Fruit fly (Drosophila melanogaster) whole organism, adult: Measurements from ENCODE around the gene CG4022.
A peak's percentile ranks its signal among the peaks of the same experiment; 100 is the strongest.

ENCODE experiments used
- CG11617 ChIP-seq: fragments of 200-800 bp; sonication (Bioruptor generic); optimal IDR thresholded peaks from 2 replicates; lab custom pipeline; 2017; ENCODE audit warnings: mild to moderate bottlenecking, missing biosample characterization, missing genetic modification reagents, missing genetic modification characterization
- CG12768 ChIP-seq: fragments of 200-800 bp; sonication (Bioruptor generic); optimal IDR thresholded peaks from 2 replicates; lab custom pipeline; 2017; ENCODE audit warnings: missing biosample characterization, missing genetic modification characterization, mild to moderate bottlenecking, moderate library complexity, missing genetic modification reagents
- CG14711 ChIP-seq: fragments of 200-800 bp; sonication (Bioruptor generic); optimal IDR thresholded peaks from 2 replicates; lab custom pipeline; 2018; ENCODE audit warnings: missing biosample characterization, mild to moderate bottlenecking, missing genetic modification characterization, moderate library complexity
- CG1620 ChIP-seq: fragments of 200-800 bp; sonication (Bioruptor generic); optimal IDR thresholded peaks from 2 replicates; lab custom pipeline; 2016; ENCODE audit warnings: missing biosample characterization, missing genetic modification characterization
- CG33017 ChIP-seq: fragments of 200-800 bp; sonication (Bioruptor generic); optimal IDR thresholded peaks from 2 replicates; lab custom pipeline; 2018; ENCODE audit warnings: missing biosample characterization, mild to moderate bottlenecking, missing genetic modification characterization, moderate library complexity
- CG5204 ChIP-seq: fragments of 200-800 bp; sonication (Bioruptor generic); optimal IDR thresholded peaks from 2 replicates; lab custom pipeline; 2016; ENCODE audit warnings: missing biosample characterization, missing genetic modification characterization
- CG7045 ChIP-seq: fragments of 200-800 bp; sonication (Bioruptor generic); optimal IDR thresholded peaks from 2 replicates; lab custom pipeline; 2017; ENCODE audit warnings: missing biosample characterization, mild to moderate bottlenecking, missing genetic modification characterization
- CG7101 ChIP-seq: fragments of 200-800 bp; sonication (Bioruptor generic); optimal IDR thresholded peaks from 2 replicates; lab custom pipeline; 2018; ENCODE audit warnings: missing biosample characterization, mild to moderate bottlenecking, missing genetic modification characterization, moderate library complexity
- Clk ChIP-seq: fragments of 200-800 bp; sonication (Bioruptor generic); optimal IDR thresholded peaks from 2 replicates; lab custom pipeline; 2017; ENCODE audit warnings: missing biosample characterization, missing genetic modification characterization
- Crg-1 ChIP-seq: fragments of 200-800 bp; sonication (Bioruptor generic); optimal IDR thresholded peaks from 2 replicates; lab custom pipeline; 2016; ENCODE audit warnings: missing biosample characterization, missing genetic modification characterization
- Hr96 ChIP-seq: fragments of 200-800 bp; sonication (Bioruptor generic); optimal IDR thresholded peaks from 2 replicates; lab custom pipeline; 2016; ENCODE audit warnings: missing biosample characterization, missing genetic modification characterization
- Mnt ChIP-seq: fragments of 200-800 bp; sonication (Bioruptor generic); optimal IDR thresholded peaks from 2 replicates; lab custom pipeline; 2016; ENCODE audit warnings: missing biosample characterization, mild to moderate bottlenecking, missing genetic modification characterization
- bab1 ChIP-seq: fragments of 200-800 bp; sonication (Bioruptor generic); optimal IDR thresholded peaks from 3 replicates; lab custom pipeline; 2019; ENCODE audit warnings: missing biosample characterization, mild to moderate bottlenecking, missing genetic modification characterization, moderate library complexity
- cic ChIP-seq: fragments of 200-800 bp; sonication (Bioruptor generic); optimal IDR thresholded peaks from 2 replicates; lab custom pipeline; 2017; ENCODE audit warnings: missing biosample characterization, mild to moderate bottlenecking, missing genetic modification characterization, moderate library complexity
- cnc ChIP-seq, 2 experiments: fragments of >200 bp; optimal IDR thresholded peaks; 2 replicates each; lab custom pipeline; 2017
- kay ChIP-seq: fragments of 200-800 bp; sonication (Bioruptor generic); peaks from one replicate; lab custom pipeline; 2016; ENCODE audit warnings: missing biosample characterization, missing genetic modification characterization, borderline replicate concordance
- ovo ChIP-seq: fragments of 200-800 bp; sonication (Bioruptor generic); optimal IDR thresholded peaks from 2 replicates; lab custom pipeline; 2016; ENCODE audit warnings: missing biosample characterization, missing genetic modification characterization
- pad ChIP-seq: fragments of 200-800 bp; sonication (Bioruptor generic); optimal IDR thresholded peaks from 3 replicates; lab custom pipeline; 2017; ENCODE audit warnings: missing biosample characterization, missing genetic modification characterization, mild to moderate bottlenecking, moderate library complexity, missing genetic modification reagents
- tj ChIP-seq: fragments of 200-800 bp; sonication (Bioruptor generic); optimal IDR thresholded peaks from 3 replicates; lab custom pipeline; 2017; ENCODE audit warnings: missing biosample characterization, mild to moderate bottlenecking, missing genetic modification characterization, moderate library complexity
- toe ChIP-seq: fragments of 200-800 bp; sonication (Bioruptor generic); optimal IDR thresholded peaks from 2 replicates; lab custom pipeline; 2016; ENCODE audit warnings: missing biosample characterization, missing genetic modification characterization

Gene CG4022

dm6 chr3L:9399013-9399750, 11.4 kb downstream of the CG4022 start, which contains the start of gene CG4080:
TSS of gene CG4080 (minus strand) at chr3L:9399227.
- TF ChIP-seq ovo (peak; percentile 39), Hr96 (GFP tag; lab: Kevin White, UChicago) (no peak), CG14711 (tag; lab: Kevin White, UChicago) (peak; percentile 43), CG7101 (tag; lab: Kevin White, UChicago) (peak; percentile 37), CG11617 (GFP tag; lab: Kevin White, UChicago) (peak; percentile 76), pad (no peak), CG33017 (peak; percentile 49), CG7045 (no peak), CG12768 (GFP tag; lab: Kevin White, UChicago) (no peak), cic (GFP tag; lab: Kevin White, UChicago) (peak; percentile 38), kay (GFP tag; lab: Kevin White, UChicago) (peak; percentile 98), cnc (optimal IDR thresholded peaks at IDR 0.05; lab: Kevin White, UChicago) (no peak), CG5204 (GFP tag; lab: Kevin White, UChicago) (no peak), Crg-1 (GFP tag; lab: Kevin White, UChicago) (peak; percentile 33), CG1620 (GFP tag; lab: Kevin White, UChicago) (peak; percentile 49), toe (GFP tag; lab: Kevin White, UChicago) (no peak), bab1 (GFP tag; lab: Kevin White, UChicago) (peak; percentile 42), tj (GFP tag; lab: Kevin White, UChicago) (no peak), Mnt (GFP tag; lab: Kevin White, UChicago) (peak; percentile 63), Clk (GFP tag; lab: Kevin White, UChicago) (no peak)

dm6 chr3L:9398435-9398981, 12.1 kb downstream of the CG4022 start:
- TF ChIP-seq CG7045 (peak; percentile 45), cnc (optimal IDR thresholded peaks at IDR 0.05; lab: Kevin White, UChicago) (no peak)

dm6 chr3L:9398028-9398427, 12.6 kb downstream of the CG4022 start:
- no peak for TF ChIP-seq CG12768 (GFP tag; lab: Kevin White, UChicago)
- TF ChIP-seq pad, result no peak
- no peak for TF ChIP-seq CG14711 (tag; lab: Kevin White, UChicago)
- TF ChIP-seq CG7101 (tag; lab: Kevin White, UChicago), result no peak
- no peak for TF ChIP-seq Crg-1 (GFP tag; lab: Kevin White, UChicago)
- no peak for TF ChIP-seq cnc (optimal IDR thresholded peaks at IDR 0.05; lab: Kevin White, UChicago)
- TF ChIP-seq CG7045, result no peak

dm6 chr3L:9397156-9397555, 13.5 kb downstream of the CG4022 start:
- TF ChIP-seq CG33017 (peak; percentile 76), cnc (optimal IDR thresholded peaks at IDR 0.05; lab: Kevin White, UChicago) (no peak), CG7045 (peak; percentile 92), Mnt (GFP tag; lab: Kevin White, UChicago) (peak; percentile 77), CG7101 (tag; lab: Kevin White, UChicago) (peak; percentile 88), CG11617 (GFP tag; lab: Kevin White, UChicago) (peak; percentile 72), CG5204 (GFP tag; lab: Kevin White, UChicago) (no peak), bab1 (GFP tag; lab: Kevin White, UChicago) (peak; percentile 57), toe (GFP tag; lab: Kevin White, UChicago) (peak; percentile 36), kay (GFP tag; lab: Kevin White, UChicago) (peak; percentile 92), CG1620 (GFP tag; lab: Kevin White, UChicago) (peak; percentile 69), pad (peak; percentile 74), tj (GFP tag; lab: Kevin White, UChicago) (no peak), CG14711 (tag; lab: Kevin White, UChicago) (peak; percentile 68), CG12768 (GFP tag; lab: Kevin White, UChicago) (peak; percentile 94), Crg-1 (GFP tag; lab: Kevin White, UChicago) (peak; percentile 86), ovo (peak; percentile 93), Hr96 (GFP tag; lab: Kevin White, UChicago) (no peak), cic (GFP tag; lab: Kevin White, UChicago) (peak; percentile 92), Clk (GFP tag; lab: Kevin White, UChicago) (peak; percentile 72)

dm6 chr3L:9396704-9397103, 13.9 kb downstream of the CG4022 start:
- TF ChIP-seq tj (GFP tag; lab: Kevin White, UChicago) (peak; percentile 37), kay (GFP tag; lab: Kevin White, UChicago) (no peak), CG1620 (GFP tag; lab: Kevin White, UChicago) (no peak), bab1 (GFP tag; lab: Kevin White, UChicago) (no peak), Hr96 (GFP tag; lab: Kevin White, UChicago) (no peak), CG14711 (tag; lab: Kevin White, UChicago) (no peak), toe (GFP tag; lab: Kevin White, UChicago) (no peak)

- TF ChIP-seq CG11617 (GFP tag; lab: Kevin White, UChicago) (no peak), CG33017 (no peak), tj (GFP tag; lab: Kevin White, UChicago) (peak; percentile 91), Crg-1 (GFP tag; lab: Kevin White, UChicago) (no peak), ovo (peak; percentile 94), CG1620 (GFP tag; lab: Kevin White, UChicago) (no peak), bab1 (GFP tag; lab: Kevin White, UChicago) (no peak), Mnt (GFP tag; lab: Kevin White, UChicago) (no peak), CG5204 (GFP tag; lab: Kevin White, UChicago) (no peak), cnc (optimal IDR thresholded peaks at IDR 0.05; lab: Kevin White, UChicago) (no peak), Hr96 (GFP tag; lab: Kevin White, UChicago) (no peak), CG7045 (peak; percentile 9), cic (GFP tag; lab: Kevin White, UChicago) (peak; percentile 76), toe (GFP tag; lab: Kevin White, UChicago) (no peak), CG12768 (GFP tag; lab: Kevin White, UChicago) (peak; percentile 49), CG7101 (tag; lab: Kevin White, UChicago) (no peak), kay (GFP tag; lab: Kevin White, UChicago) (peak; percentile 95), Clk (GFP tag; lab: Kevin White, UChicago) (no peak), CG14711 (tag; lab: Kevin White, UChicago) (no peak), pad (peak; percentile 36)
These were observed 14.6 kb downstream of the CG4022 start for dm6 chr3L:9396038-9396437.
